Fruit fly (Drosophila melanogaster) whole organism, embryonic: ENCODE measurements around the gene CG10301.

Source experiments
- Atf3 ChIP-seq: fragments of 200-800 bp; sonication (Bioruptor generic); optimal IDR thresholded peaks from 3 replicates; lab custom pipeline; 2016; ENCODE audit warnings: missing biosample characterization, missing genetic modification characterization
- Bgb ChIP-seq: fragments of 200-800 bp; sonication (Bioruptor generic); IDR thresholded peaks from 2 replicates; pipeline ENCODE4 v1.3.6; 2022; ENCODE audit warnings: missing biosample characterization, missing genetic modification characterization; ENCODE audit not compliant: partially characterized antibody
- CG10274 ChIP-seq: fragments of 200-800 bp; sonication (Bioruptor generic); optimal IDR thresholded peaks from 3 replicates; lab custom pipeline; 2017; ENCODE audit warnings: missing biosample characterization, mild to moderate bottlenecking, missing genetic modification characterization
- CG10366 ChIP-seq: fragments of 200-800 bp; sonication (Bioruptor generic); IDR thresholded peaks from 2 replicates; pipeline ENCODE4 v1.3.6; 2022; ENCODE audit warnings: missing biosample characterization, missing genetic modification characterization
- CG10959 ChIP-seq: fragments of 200-800 bp; sonication (Bioruptor generic); IDR thresholded peaks from 2 replicates; pipeline ENCODE4 v1.3.6; 2022; ENCODE audit warnings: missing biosample characterization, missing genetic modification characterization
- CG11085 ChIP-seq: fragments of 200-800 bp; sonication (Bioruptor generic); IDR thresholded peaks from 2 replicates; pipeline ENCODE4 v1.3.6; 2022; ENCODE audit warnings: missing biosample characterization, missing genetic modification characterization
- CG11247 ChIP-seq: fragments of 200-800 bp; sonication (Bioruptor generic); IDR thresholded peaks from 2 replicates; pipeline ENCODE4 v1.3.6; 2022; ENCODE audit warnings: missing biosample characterization, missing genetic modification characterization
- CG11504 ChIP-seq: fragments of 200-800 bp; sonication (Bioruptor generic); optimal IDR thresholded peaks from 3 replicates; lab custom pipeline; 2019; ENCODE audit warnings: missing biosample characterization, mild to moderate bottlenecking, missing genetic modification characterization, moderate library complexity
- CG12104 ChIP-seq: fragments of 200-800 bp; sonication (Bioruptor generic); optimal IDR thresholded peaks from 3 replicates; lab custom pipeline; 2016; ENCODE audit warnings: missing biosample characterization, missing genetic modification characterization
- CG1233 ChIP-seq: fragments of 200-800 bp; sonication (Bioruptor generic); optimal IDR thresholded peaks from 4 replicates; lab custom pipeline; 2018; ENCODE audit warnings: missing biosample characterization, mild to moderate bottlenecking, missing genetic modification characterization
- CG13296 ChIP-seq: fragments of 200-800 bp; sonication (Bioruptor generic); optimal IDR thresholded peaks from 3 replicates; lab custom pipeline; 2018; ENCODE audit warnings: missing biosample characterization, mild to moderate bottlenecking, missing genetic modification characterization
- CG13894 ChIP-seq: fragments of 200-800 bp; sonication (Bioruptor generic); optimal IDR thresholded peaks from 3 replicates; lab custom pipeline; 2018; ENCODE audit warnings: missing biosample characterization, mild to moderate bottlenecking, missing genetic modification characterization, moderate library complexity
- CG14050 ChIP-seq: fragments of 200-800 bp; sonication (Bioruptor generic); IDR thresholded peaks from 3 replicates; pipeline ENCODE4 v1.3.6; 2022; ENCODE audit warnings: missing biosample characterization, missing genetic modification characterization
- CG15011 ChIP-seq: fragments of 200-800 bp; sonication (Bioruptor generic); optimal IDR thresholded peaks from 3 replicates; lab custom pipeline; 2018; ENCODE audit warnings: missing biosample characterization, mild to moderate bottlenecking, missing genetic modification characterization
- CG15269 ChIP-seq: fragments of 200-800 bp; sonication (Bioruptor generic); optimal IDR thresholded peaks from 2 replicates; lab custom pipeline; 2018; ENCODE audit warnings: missing biosample characterization, mild to moderate bottlenecking, missing genetic modification characterization, moderate library complexity
- CG18476 ChIP-seq: fragments of 200-800 bp; sonication (Bioruptor generic); optimal IDR thresholded peaks from 2 replicates; lab custom pipeline; 2016; ENCODE audit warnings: missing biosample characterization, mild to moderate bottlenecking, missing genetic modification characterization
- CG31365 ChIP-seq: fragments of 200-800 bp; sonication (Bioruptor generic); optimal IDR thresholded peaks from 2 replicates; lab custom pipeline; 2018; ENCODE audit warnings: missing biosample characterization, mild to moderate bottlenecking, missing genetic modification characterization
- CG32532 ChIP-seq: fragments of 200-800 bp; sonication (Bioruptor generic); IDR thresholded peaks from 2 replicates; pipeline ENCODE4 v1.3.6; 2022; ENCODE audit warnings: missing biosample characterization, missing genetic modification characterization
- CG34224 ChIP-seq: fragments of 200-800 bp; sonication (Bioruptor generic); IDR thresholded peaks from 3 replicates; pipeline ENCODE4 v1.3.6; 2022; ENCODE audit warnings: missing biosample characterization, missing genetic modification characterization; ENCODE audit not compliant: partially characterized antibody
- CG4707 ChIP-seq: fragments of 200-800 bp; sonication (Bioruptor generic); optimal IDR thresholded peaks from 2 replicates; lab custom pipeline; 2018; ENCODE audit warnings: missing biosample characterization, mild to moderate bottlenecking, missing genetic modification characterization, moderate library complexity
- CG6689 ChIP-seq: fragments of 200-800 bp; sonication (Bioruptor generic); IDR thresholded peaks from 2 replicates; pipeline ENCODE4 v1.3.6; 2022; ENCODE audit warnings: missing biosample characterization, missing genetic modification characterization
- CG7271 ChIP-seq: fragments of 200-800 bp; sonication (Bioruptor generic); optimal IDR thresholded peaks from 2 replicates; lab custom pipeline; 2018; ENCODE audit warnings: missing biosample characterization, mild to moderate bottlenecking, missing genetic modification characterization, moderate library complexity
- CTCF ChIP-seq: fragments of 200-800 bp; sonication (Bioruptor generic); optimal IDR thresholded peaks from 2 replicates; lab custom pipeline; 2017; ENCODE audit warnings: missing biosample characterization, mild to moderate bottlenecking, missing genetic modification characterization, moderate library complexity
- Jarid2 ChIP-seq: fragments of 200-800 bp; sonication (Bioruptor generic); optimal IDR thresholded peaks from 3 replicates; lab custom pipeline; 2017; ENCODE audit warnings: mild to moderate bottlenecking, missing biosample characterization, missing genetic modification reagents, missing genetic modification characterization
- Med ChIP-seq: fragments of 200-800 bp; sonication (Bioruptor generic); peaks from one replicate; lab custom pipeline; 2016; ENCODE audit warnings: missing biosample characterization, missing genetic modification characterization, mild to moderate bottlenecking, inconsistent platforms, moderate library complexity
- Neu2 ChIP-seq: fragments of 200-800 bp; sonication (Bioruptor generic); optimal IDR thresholded peaks from 3 replicates; lab custom pipeline; 2016; ENCODE audit warnings: missing biosample characterization, missing genetic modification characterization, borderline replicate concordance
- Nf-YA ChIP-seq: fragments of 200-800 bp; sonication (Bioruptor generic); IDR thresholded peaks from 2 replicates; pipeline ENCODE4 v1.3.6; 2022; ENCODE audit warnings: missing biosample characterization, missing genetic modification characterization
- Trl ChIP-seq, 3 experiments: fragments of >200 bp in 2 of 3; fragments of 200-800 bp in 1 of 3; sonication (Bioruptor generic) in 1 of 3; optimal IDR thresholded peaks; 2 replicates in 1 of 3; 3 replicates in 2 of 3; lab custom pipeline; 2016 to 2017; ENCODE audit warnings: missing biosample characterization in 1 of 3, missing genetic modification characterization in 1 of 3
- az2 ChIP-seq: fragments of 200-800 bp; sonication (Bioruptor generic); optimal IDR thresholded peaks from 3 replicates; lab custom pipeline; 2016; ENCODE audit warnings: missing biosample characterization, missing genetic modification characterization
- bab2 ChIP-seq: fragments of 200-800 bp; sonication (Bioruptor generic); optimal IDR thresholded peaks from 2 replicates; lab custom pipeline; 2016; ENCODE audit warnings: missing biosample characterization, missing genetic modification characterization
- bcd ChIP-seq: fragments of 200-800 bp; sonication (Bioruptor generic); optimal IDR thresholded peaks from 2 replicates; lab custom pipeline; 2017; ENCODE audit warnings: missing biosample characterization, mild to moderate bottlenecking, missing genetic modification characterization
- br ChIP-seq: fragments of >200 bp; optimal IDR thresholded peaks from 2 replicates; lab custom pipeline; 2017
- dm ChIP-seq: fragments of 200-800 bp; sonication (Bioruptor generic); optimal IDR thresholded peaks from 3 replicates; lab custom pipeline; 2016; ENCODE audit warnings: missing biosample characterization, missing genetic modification characterization
- dmrt11E ChIP-seq: fragments of 200-800 bp; sonication (Bioruptor generic); optimal IDR thresholded peaks from 3 replicates; lab custom pipeline; 2018; ENCODE audit warnings: missing biosample characterization, mild to moderate bottlenecking, missing genetic modification characterization, moderate library complexity
- dysf ChIP-seq: fragments of 200-800 bp; sonication (Bioruptor generic); IDR thresholded peaks from 3 replicates; pipeline ENCODE4 v1.3.6; 2022; ENCODE audit warnings: missing biosample characterization, missing genetic modification characterization
- en ChIP-seq: fragments of 200-800 bp; sonication (Bioruptor generic); optimal IDR thresholded peaks from 2 replicates; lab custom pipeline; 2016; ENCODE audit warnings: missing biosample characterization, missing genetic modification characterization
- grn ChIP-seq: fragments of 200-800 bp; sonication (Bioruptor generic); optimal IDR thresholded peaks from 3 replicates; lab custom pipeline; 2017; ENCODE audit warnings: missing biosample characterization, missing genetic modification characterization
- hbn ChIP-seq: fragments of 200-800 bp; sonication (Bioruptor generic); IDR thresholded peaks from 2 replicates; pipeline ENCODE4 v1.3.6; 2022; ENCODE audit warnings: missing biosample characterization, missing genetic modification characterization; ENCODE audit not compliant: partially characterized antibody
- hth ChIP-seq: fragments of >200 bp; optimal IDR thresholded peaks from 2 replicates; lab custom pipeline; 2017; ENCODE audit warnings: inconsistent platforms
- jing ChIP-seq: fragments of 200-800 bp; sonication (Bioruptor generic); optimal IDR thresholded peaks from 2 replicates; lab custom pipeline; 2018; ENCODE audit warnings: missing biosample characterization, mild to moderate bottlenecking, missing genetic modification characterization
- lbe ChIP-seq: fragments of 200-800 bp; sonication (Bioruptor generic); optimal IDR thresholded peaks from 2 replicates; lab custom pipeline; 2016; ENCODE audit warnings: missing biosample characterization, mild to moderate bottlenecking, missing genetic modification characterization
- maf-S ChIP-seq: fragments of 200-800 bp; sonication (Bioruptor generic); optimal IDR thresholded peaks from 2 replicates; lab custom pipeline; 2016; ENCODE audit warnings: missing biosample characterization, missing genetic modification characterization
- mirr ChIP-seq: fragments of 200-800 bp; sonication (Bioruptor generic); optimal IDR thresholded peaks from 3 replicates; lab custom pipeline; 2018; ENCODE audit warnings: missing biosample characterization, mild to moderate bottlenecking, missing genetic modification characterization
- nmo ChIP-seq: fragments of 200-800 bp; sonication (Bioruptor generic); optimal IDR thresholded peaks from 2 replicates; lab custom pipeline; 2018; ENCODE audit warnings: missing biosample characterization, mild to moderate bottlenecking, missing genetic modification characterization, moderate library complexity
- scrt ChIP-seq: fragments of 200-800 bp; sonication (Bioruptor generic); optimal IDR thresholded peaks from 2 replicates; lab custom pipeline; 2018; ENCODE audit warnings: missing biosample characterization, mild to moderate bottlenecking, missing genetic modification characterization, moderate library complexity
- so ChIP-seq: fragments of 200-800 bp; sonication (Bioruptor generic); IDR thresholded peaks from 3 replicates; pipeline ENCODE4 v1.3.6; 2022; ENCODE audit warnings: missing biosample characterization, missing genetic modification characterization
- sug ChIP-seq: fragments of 200-800 bp; optimal IDR thresholded peaks from 2 replicates; lab custom pipeline; 2019; ENCODE audit warnings: missing biosample characterization, mild to moderate bottlenecking, missing genetic modification characterization, moderate library complexity
- tx ChIP-seq: fragments of 200-800 bp; sonication (Bioruptor generic); optimal IDR thresholded peaks from 2 replicates; lab custom pipeline; 2016; ENCODE audit warnings: missing biosample characterization, missing genetic modification characterization

CG10301 gene

dm6 chr3R:23668583-23668982, 41.4 kb upstream of the CG10301 start:
- no peak for TF ChIP-seq CG11504 (tag; lab: Kevin White, UChicago)
- TF ChIP-seq Med (GFP tag; lab: Kevin White, UChicago): peak; percentile 13
- no peak for TF ChIP-seq tx (GFP tag; lab: Kevin White, UChicago)
- no peak for TF ChIP-seq bcd (GFP tag; lab: Kevin White, UChicago)
- TF ChIP-seq en: no peak
- no peak for TF ChIP-seq dmrt11E
- TF ChIP-seq mirr: peak; percentile 52
- TF ChIP-seq CTCF: peak; percentile 12
- peak; percentile 93 for TF ChIP-seq grn (GFP tag; lab: Kevin White, UChicago)
- TF ChIP-seq CG31365 (tag; lab: Kevin White, UChicago): no peak
- TF ChIP-seq sug (tag; lab: Kevin White, UChicago): peak; percentile 18
- peak; percentile 39 for TF ChIP-seq CG13894 (tag; lab: Kevin White, UChicago)
- TF ChIP-seq Trl (optimal IDR thresholded peaks at IDR 0.05; lab: Kevin White, UChicago): peak; percentile 3 to 28
- TF ChIP-seq Trl (GFP tag; optimal IDR thresholded peaks at IDR 0.05; lab: Kevin White, UChicago): no peak
- no peak for TF ChIP-seq Bgb (GFP tag; lab: Robert Waterston, UW)
- no peak for TF ChIP-seq jing (GFP tag; lab: Kevin White, UChicago)
- TF ChIP-seq, all 482 proteins: peak for 7

dm6 chr3R:23669401-23670216, 40.3 kb upstream of the CG10301 start, which contains the start of gene CG31145:
CG31145 (minus strand) TSS chr3R:23669659.
- TF ChIP-seq jing (GFP tag; lab: Kevin White, UChicago): peak; percentile 99
- peak; percentile 100 for TF ChIP-seq dysf
- peak; percentile 97 for TF ChIP-seq CG11085
- peak; percentile 100 for TF ChIP-seq bab2 (GFP tag; lab: Kevin White, UChicago)
- TF ChIP-seq CG13296 (GFP tag; lab: Kevin White, UChicago): peak; percentile 99
- peak; percentile 99 for TF ChIP-seq CG18476 (GFP tag; lab: Kevin White, UChicago)
- TF ChIP-seq Trl (optimal IDR thresholded peaks at IDR 0.05; lab: Kevin White, UChicago): peak; percentile 87 to 96
- peak; percentile 99 for TF ChIP-seq Trl (GFP tag; optimal IDR thresholded peaks at IDR 0.05; lab: Kevin White, UChicago)
- TF ChIP-seq br (lab: Kevin White, UChicago): no peak
- peak; percentile 97 for TF ChIP-seq Jarid2 (GFP tag; lab: Kevin White, UChicago)
- peak; percentile 100 for TF ChIP-seq CG12104 (GFP tag; lab: Kevin White, UChicago)
- TF ChIP-seq lbe: peak; percentile 97
- TF ChIP-seq CG10274 (GFP tag; lab: Kevin White, UChicago): peak; percentile 97
- TF ChIP-seq CG10366 (GFP tag; lab: Robert Waterston, UW): peak; percentile 99
- peak; percentile 99 for TF ChIP-seq Atf3
- TF ChIP-seq CG11247 (GFP tag; lab: Robert Waterston, UW): peak; percentile 98
- peak; percentile 92 for TF ChIP-seq CG7271 (tag; lab: Kevin White, UChicago)
- peak; percentile 99 for TF ChIP-seq scrt
- TF ChIP-seq CG15269 (tag; lab: Kevin White, UChicago): peak; percentile 100
- TF ChIP-seq az2 (GFP tag; lab: Kevin White, UChicago): peak; percentile 100
- peak; percentile 100 for TF ChIP-seq Med (GFP tag; lab: Kevin White, UChicago)
- TF ChIP-seq CG15011 (GFP tag; lab: Kevin White, UChicago): peak; percentile 100
- TF ChIP-seq CG6689 (GFP tag; lab: Robert Waterston, UW): peak; percentile 99
- peak; percentile 99 for TF ChIP-seq dm (GFP tag; lab: Kevin White, UChicago)
- peak; percentile 98 for TF ChIP-seq Nf-YA (GFP tag; lab: Robert Waterston, UW)
- peak; percentile 99 for TF ChIP-seq CG14050
- TF ChIP-seq hth (lab: Kevin White, UChicago): no peak
- TF ChIP-seq CG34224 (GFP tag; lab: Robert Waterston, UW): peak; percentile 34; the same call in 2 of the 3 replicates
- peak; percentile 95 for TF ChIP-seq CG10959 (GFP tag; lab: Robert Waterston, UW)
- peak; percentile 99 for TF ChIP-seq so (GFP tag; lab: Robert Waterston, UW)
- no peak; the same call in 1 of the 2 replicates for TF ChIP-seq hbn
- TF ChIP-seq CG1233 (GFP tag; lab: Kevin White, UChicago): peak; percentile 99
- TF ChIP-seq Neu2 (GFP tag; lab: Kevin White, UChicago): peak; percentile 97
- peak; percentile 100 for TF ChIP-seq nmo (GFP tag; lab: Kevin White, UChicago)
- TF ChIP-seq CG32532 (GFP tag; lab: Robert Waterston, UW): peak; percentile 99
- TF ChIP-seq CG4707 (GFP tag; lab: Kevin White, UChicago): peak; percentile 95
- peak; percentile 99 for TF ChIP-seq maf-S (GFP tag; lab: Kevin White, UChicago)
